Worm (Caenorhabditis elegans) whole organism, late embryonic: ENCODE results near the gene F54D5.15.

Experiments used
- F13H6.1 ChIP-seq: sonication (generic microtip); optimal IDR thresholded peaks from 2 replicates; lab custom pipeline; 2016; ENCODE audit warnings: missing genetic modification characterization, missing compliant biosample characterization
- K09A11.1 ChIP-seq: sonication (generic microtip); optimal IDR thresholded peaks from 2 replicates; lab custom pipeline; 2017; ENCODE audit warnings: antibody characterized with exemption, mild to moderate bottlenecking, missing genetic modification characterization, missing compliant biosample characterization; ENCODE audit not compliant: insufficient read depth
- ceh-14 ChIP-seq: sonication (generic microtip); optimal IDR thresholded peaks from 2 replicates; lab custom pipeline; 2016; ENCODE audit warnings: missing genotype, missing genetic modification characterization, missing compliant biosample characterization
- ceh-18 ChIP-seq: sonication (generic microtip); optimal IDR thresholded peaks from 2 replicates; lab custom pipeline; 2016; ENCODE audit warnings: missing genetic modification characterization, missing compliant biosample characterization
- ceh-24 ChIP-seq: sonication (generic microtip); optimal IDR thresholded peaks from 2 replicates; lab custom pipeline; 2016; ENCODE audit warnings: mild to moderate bottlenecking, missing genetic modification characterization, missing compliant biosample characterization
- dve-1 ChIP-seq: sonication (generic microtip); optimal IDR thresholded peaks from 2 replicates; lab custom pipeline; 2017; ENCODE audit warnings: antibody characterized with exemption, mild to moderate bottlenecking, missing genetic modification characterization, missing compliant biosample characterization
- hlh-6 ChIP-seq: sonication (generic microtip); optimal IDR thresholded peaks from 2 replicates; lab custom pipeline; 2016; ENCODE audit warnings: missing genotype, missing genetic modification characterization, missing compliant biosample characterization
- nfya-1 ChIP-seq: sonication (generic microtip); optimal IDR thresholded peaks from 2 replicates; lab custom pipeline; 2017; ENCODE audit warnings: missing genetic modification characterization, mild to moderate bottlenecking, missing compliant biosample characterization, antibody characterized with exemption, moderate library complexity
- nhr-11 ChIP-seq: fragments of 150-350 bp; optimal IDR thresholded peaks from 2 replicates; lab custom pipeline; 2014; ENCODE audit warnings: missing biosample characterization, missing genetic modification characterization
- pag-3 ChIP-seq: sonication (generic microtip); optimal IDR thresholded peaks from 2 replicates; lab custom pipeline; 2016; ENCODE audit warnings: missing compliant biosample characterization, missing genetic modification characterization, borderline replicate concordance
- pax-1 ChIP-seq: fragments of 150-350 bp; optimal IDR thresholded peaks from 2 replicates; lab custom pipeline; 2014; ENCODE audit warnings: missing biosample characterization, missing genetic modification characterization
- pha-2 ChIP-seq: sonication (generic microtip); optimal IDR thresholded peaks from 2 replicates; lab custom pipeline; 2017; ENCODE audit warnings: mild to moderate bottlenecking, missing genetic modification characterization, missing compliant biosample characterization
- pqm-1 ChIP-seq: sonication (generic microtip); optimal IDR thresholded peaks from 2 replicates; lab custom pipeline; 2016; ENCODE audit warnings: missing genetic modification characterization, missing compliant biosample characterization
- rnt-1 ChIP-seq: sonication (generic microtip); optimal IDR thresholded peaks from 2 replicates; lab custom pipeline; 2016; ENCODE audit warnings: missing genetic modification characterization, missing compliant biosample characterization

DNA sequence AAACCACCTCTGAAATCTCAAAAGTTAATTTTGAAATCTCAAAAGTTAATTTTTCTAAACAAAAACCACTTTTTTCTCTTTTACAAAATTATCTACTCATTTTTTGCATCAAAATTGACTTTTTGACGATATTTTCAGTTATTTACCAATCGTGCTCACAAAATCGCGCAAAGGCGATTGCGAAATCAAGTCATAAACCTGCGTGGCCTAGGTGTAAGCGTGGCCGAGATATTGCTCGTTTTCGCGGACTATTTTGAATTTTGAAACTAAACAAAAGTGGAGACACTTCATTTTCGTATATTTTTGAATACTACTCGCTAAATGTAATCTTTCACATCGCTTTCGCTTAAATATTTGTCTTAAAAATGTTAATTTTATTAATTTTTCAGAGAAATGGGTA is 14.3 kb upstream of the F54D5.15 start, which contains the start of gene smc-6:
- TF ChIP-seq pha-2 (no peak), ceh-14 (tag; lab: Kevin White, UChicago) (no peak), pag-3 (tag; lab: Kevin White, UChicago) (no peak), pqm-1 (tag; lab: Kevin White, UChicago) (no peak), pax-1 (tag; lab: Kevin White, UChicago) (no peak), nhr-11 (no peak), F13H6.1 (tag; lab: Kevin White, UChicago) (no peak), ceh-24 (no peak), ceh-18 (tag; lab: Kevin White, UChicago) (no peak), hlh-6 (no peak), K09A11.1 (tag; lab: Kevin White, UChicago) (no peak), dve-1 (tag; lab: Kevin White, UChicago) (no peak), nfya-1 (tag; lab: Kevin White, UChicago) (no peak), rnt-1 (no peak)
